Fruit fly (Drosophila melanogaster) whole organism, embryonic: Measurements from ENCODE around the gene galectin.
A peak's percentile ranks its signal among the peaks of the same experiment; 100 is the strongest.

ENCODE experiments used
- Ada2b ChIP-seq: fragments of 200-800 bp; sonication (Bioruptor generic); IDR thresholded peaks from 2 replicates; pipeline ENCODE4 v1.3.6; 2022; ENCODE audit warnings: missing biosample characterization, missing genetic modification characterization
- Adf1 ChIP-seq: fragments of 200-800 bp; sonication (Bioruptor generic); IDR thresholded peaks from 2 replicates; pipeline ENCODE4 v1.3.6; 2022; ENCODE audit warnings: missing biosample characterization, missing genetic modification characterization
- Blimp-1 ChIP-seq: fragments of 200-800 bp; sonication (Bioruptor generic); optimal IDR thresholded peaks from 3 replicates; lab custom pipeline; 2018; ENCODE audit warnings: missing biosample characterization, missing genetic modification characterization, mild to moderate bottlenecking, moderate library complexity, missing genetic modification reagents
- BtbVII ChIP-seq: fragments of 200-800 bp; sonication (Bioruptor generic); optimal IDR thresholded peaks from 3 replicates; lab custom pipeline; 2017; ENCODE audit warnings: missing biosample characterization, mild to moderate bottlenecking, missing genetic modification characterization
- Bteb2 ChIP-seq: fragments of 200-800 bp; sonication (Bioruptor generic); optimal IDR thresholded peaks from 2 replicates; lab custom pipeline; 2016; ENCODE audit warnings: missing biosample characterization, missing genetic modification characterization
- CG10267 ChIP-seq: fragments of 200-800 bp; sonication (Bioruptor generic); optimal IDR thresholded peaks from 2 replicates; lab custom pipeline; 2018; ENCODE audit warnings: missing biosample characterization, mild to moderate bottlenecking, missing genetic modification characterization, moderate library complexity
- CG11504 ChIP-seq: fragments of 200-800 bp; sonication (Bioruptor generic); optimal IDR thresholded peaks from 3 replicates; lab custom pipeline; 2019; ENCODE audit warnings: missing biosample characterization, mild to moderate bottlenecking, missing genetic modification characterization, moderate library complexity
- CG11695 ChIP-seq: fragments of 200-800 bp; sonication (Bioruptor generic); IDR thresholded peaks from 3 replicates; pipeline ENCODE4 v1.3.6; 2022; ENCODE audit warnings: missing biosample characterization, missing genetic modification characterization
- CG12219 ChIP-seq: fragments of 200-800 bp; sonication (Bioruptor generic); optimal IDR thresholded peaks from 3 replicates; lab custom pipeline; 2018; ENCODE audit warnings: missing biosample characterization, mild to moderate bottlenecking, missing genetic modification characterization
- CG12299 ChIP-seq: fragments of 200-800 bp; sonication (Bioruptor generic); optimal IDR thresholded peaks from 2 replicates; lab custom pipeline; 2018; ENCODE audit warnings: missing biosample characterization, mild to moderate bottlenecking, missing genetic modification characterization
- CG13424 ChIP-seq: fragments of 200-800 bp; sonication (Bioruptor generic); optimal IDR thresholded peaks from 2 replicates; lab custom pipeline; 2019; ENCODE audit warnings: missing biosample characterization, mild to moderate bottlenecking, missing genetic modification characterization, moderate library complexity
- CG1603 ChIP-seq: fragments of 200-800 bp; sonication (Bioruptor generic); optimal IDR thresholded peaks from 2 replicates; lab custom pipeline; 2019; ENCODE audit warnings: missing biosample characterization, mild to moderate bottlenecking, missing genetic modification characterization, moderate library complexity
- CG1792 ChIP-seq: fragments of 200-800 bp; sonication (Bioruptor generic); optimal IDR thresholded peaks from 2 replicates; lab custom pipeline; 2016; ENCODE audit warnings: missing biosample characterization, missing genetic modification characterization
- CG18619 ChIP-seq: fragments of 200-800 bp; sonication (Bioruptor generic); optimal IDR thresholded peaks from 3 replicates; lab custom pipeline; 2017; ENCODE audit warnings: missing biosample characterization, mild to moderate bottlenecking, missing genetic modification characterization
- CG18764 ChIP-seq: fragments of 200-800 bp; sonication (Bioruptor generic); optimal IDR thresholded peaks from 3 replicates; lab custom pipeline; 2016; ENCODE audit warnings: missing biosample characterization, missing genetic modification characterization
- CG30020 ChIP-seq: fragments of 200-800 bp; optimal IDR thresholded peaks from 2 replicates; lab custom pipeline; 2019; ENCODE audit warnings: missing biosample characterization, mild to moderate bottlenecking, missing genetic modification characterization, moderate library complexity
- CG6791 ChIP-seq: fragments of 200-800 bp; sonication (Bioruptor generic); IDR thresholded peaks from 3 replicates; pipeline ENCODE4 v1.3.6; 2022; ENCODE audit warnings: missing biosample characterization, missing genetic modification characterization; ENCODE audit not compliant: partially characterized antibody
- CG8089 ChIP-seq: fragments of 200-800 bp; sonication (Bioruptor generic); optimal IDR thresholded peaks from 3 replicates; lab custom pipeline; 2016; ENCODE audit warnings: missing biosample characterization, missing genetic modification characterization
- CG9437 ChIP-seq: fragments of 200-800 bp; sonication (Bioruptor generic); optimal IDR thresholded peaks from 2 replicates; lab custom pipeline; 2018; ENCODE audit warnings: missing biosample characterization, mild to moderate bottlenecking, missing genetic modification characterization
- CTCF ChIP-seq: fragments of 200-800 bp; sonication (Bioruptor generic); optimal IDR thresholded peaks from 2 replicates; lab custom pipeline; 2017; ENCODE audit warnings: missing biosample characterization, mild to moderate bottlenecking, missing genetic modification characterization, moderate library complexity
- Dbx ChIP-seq: fragments of 200-800 bp; sonication (Bioruptor generic); IDR thresholded peaks from 3 replicates; pipeline ENCODE4 v1.3.6; 2022; ENCODE audit warnings: missing biosample characterization, missing genetic modification characterization
- Dfd ChIP-seq, 2 experiments: fragments of >200 bp; optimal IDR thresholded peaks; 2 replicates each; lab custom pipeline; 2017; ENCODE audit warnings: missing biosample characterization in 2 of 2, missing genetic modification characterization in 2 of 2
- Dip3 ChIP-seq: fragments of 200-800 bp; sonication (Bioruptor generic); optimal IDR thresholded peaks from 3 replicates; lab custom pipeline; 2016; ENCODE audit warnings: missing biosample characterization, missing genetic modification characterization
- Dp ChIP-seq: fragments of 200-800 bp; sonication (Bioruptor generic); optimal IDR thresholded peaks from 2 replicates; lab custom pipeline; 2018; ENCODE audit warnings: missing biosample characterization, mild to moderate bottlenecking, missing genetic modification characterization, moderate library complexity
- E2f1 ChIP-seq: fragments of 200-800 bp; sonication (Bioruptor generic); IDR thresholded peaks from 2 replicates; pipeline ENCODE4 v1.3.6; 2022; ENCODE audit warnings: missing biosample characterization, missing genetic modification characterization
- H15 ChIP-seq: fragments of 200-800 bp; sonication (Bioruptor generic); IDR thresholded peaks from 3 replicates; pipeline ENCODE4 v1.3.6; 2022; ENCODE audit warnings: missing biosample characterization, missing genetic modification characterization
- Hey ChIP-seq: fragments of 200-800 bp; sonication (Bioruptor generic); optimal IDR thresholded peaks from 3 replicates; lab custom pipeline; 2018; ENCODE audit warnings: missing biosample characterization, mild to moderate bottlenecking, missing genetic modification characterization
- Hr78 ChIP-seq, 2 experiments: fragments of 200-800 bp in 1 of 2; fragments of >200 bp in 1 of 2; sonication (Bioruptor generic) in 1 of 2; optimal IDR thresholded peaks; 2 replicates each; lab custom pipeline; 2017 to 2019; ENCODE audit warnings: missing biosample characterization in 2 of 2, missing genetic modification characterization in 2 of 2, mild to moderate bottlenecking in 1 of 2, moderate library complexity in 1 of 2
- Ravus ChIP-seq: fragments of 200-800 bp; sonication (Bioruptor generic); IDR thresholded peaks from 2 replicates; pipeline ENCODE4 v1.3.6; 2022; ENCODE audit warnings: missing biosample characterization, missing genetic modification characterization
- Rx ChIP-seq: fragments of 200-800 bp; sonication (Bioruptor generic); IDR thresholded peaks from 2 replicates; pipeline ENCODE4 v1.3.6; 2022; ENCODE audit warnings: missing biosample characterization, missing genetic modification characterization
- Sin3A ChIP-seq: fragments of >200 bp; optimal IDR thresholded peaks from 2 replicates; lab custom pipeline; 2018
- al ChIP-seq: fragments of 200-800 bp; sonication (Bioruptor generic); IDR thresholded peaks from 2 replicates; pipeline ENCODE4 v1.3.6; 2022; ENCODE audit warnings: missing biosample characterization, missing genetic modification characterization
- cad ChIP-seq: fragments of >200 bp; optimal IDR thresholded peaks from 2 replicates; lab custom pipeline; 2017; ENCODE audit warnings: missing biosample characterization, missing genetic modification characterization
- cas ChIP-seq: fragments of 200-800 bp; sonication (Bioruptor generic); IDR thresholded peaks from 2 replicates; pipeline ENCODE4 v1.3.6; 2022; ENCODE audit warnings: missing biosample characterization, missing genetic modification characterization
- cato ChIP-seq: fragments of 200-800 bp; sonication (Bioruptor generic); optimal IDR thresholded peaks from 2 replicates; lab custom pipeline; 2016; ENCODE audit warnings: missing biosample characterization, missing genetic modification characterization, borderline replicate concordance
- crp ChIP-seq, 2 experiments: fragments of 200-800 bp; sonication (Bioruptor generic); optimal IDR thresholded peaks; 2 replicates in 1 of 2; 3 replicates in 1 of 2; lab custom pipeline; 2017; ENCODE audit warnings: missing biosample characterization in 2 of 2, missing genetic modification characterization in 2 of 2, mild to moderate bottlenecking in 1 of 2, moderate library complexity in 1 of 2
- gce ChIP-seq: fragments of 200-800 bp; sonication (Bioruptor generic); IDR thresholded peaks from 3 replicates; pipeline ENCODE4 v1.3.6; 2022; ENCODE audit warnings: missing biosample characterization, missing genetic modification characterization
- gsb ChIP-seq: fragments of 200-800 bp; sonication (Bioruptor generic); IDR thresholded peaks from 2 replicates; pipeline ENCODE4 v1.3.6; 2022; ENCODE audit warnings: missing biosample characterization, missing genetic modification characterization
- jumu ChIP-seq: fragments of 200-800 bp; sonication (Bioruptor generic); optimal IDR thresholded peaks from 3 replicates; lab custom pipeline; 2016; ENCODE audit warnings: missing biosample characterization, missing genetic modification characterization
- lmd ChIP-seq: fragments of 200-800 bp; sonication (Bioruptor generic); IDR thresholded peaks from 2 replicates; pipeline ENCODE4 v1.3.6; 2022; ENCODE audit warnings: missing biosample characterization, missing genetic modification characterization
- luna ChIP-seq: fragments of 200-800 bp; sonication (Bioruptor generic); optimal IDR thresholded peaks from 2 replicates; lab custom pipeline; 2016; ENCODE audit warnings: missing biosample characterization, missing genetic modification characterization
- nau ChIP-seq: fragments of 200-800 bp; sonication (Bioruptor generic); optimal IDR thresholded peaks from 3 replicates; lab custom pipeline; 2017; ENCODE audit warnings: missing biosample characterization, mild to moderate bottlenecking, missing genetic modification characterization, missing genetic modification reagents
- nerfin-1 ChIP-seq: fragments of 200-800 bp; sonication (Bioruptor generic); optimal IDR thresholded peaks from 3 replicates; lab custom pipeline; 2019; ENCODE audit warnings: missing biosample characterization, mild to moderate bottlenecking, missing genetic modification characterization, moderate library complexity
- otp ChIP-seq: fragments of 200-800 bp; sonication (Bioruptor generic); IDR thresholded peaks from 3 replicates; pipeline ENCODE4, ENCODE4 v1.3.6; 2022; ENCODE audit warnings: missing biosample characterization, missing genetic modification characterization
- pho ChIP-seq: fragments of 200-800 bp; sonication (Bioruptor generic); optimal IDR thresholded peaks from 2 replicates; lab custom pipeline; 2016; ENCODE audit warnings: missing biosample characterization, missing genetic modification characterization
- pros ChIP-seq: fragments of 200-800 bp; sonication (Bioruptor generic); optimal IDR thresholded peaks from 3 replicates; lab custom pipeline; 2019; ENCODE audit warnings: missing biosample characterization, mild to moderate bottlenecking, missing genetic modification characterization, moderate library complexity
- ranshi ChIP-seq: fragments of 200-800 bp; sonication (Bioruptor generic); IDR thresholded peaks from 2 replicates; pipeline ENCODE4 v1.3.6; 2022; ENCODE audit warnings: missing biosample characterization, missing genetic modification characterization
- slou ChIP-seq: fragments of 200-800 bp; sonication (Bioruptor generic); optimal IDR thresholded peaks from 3 replicates; lab custom pipeline; 2016; ENCODE audit warnings: missing biosample characterization, missing genetic modification characterization
- so ChIP-seq: fragments of 200-800 bp; sonication (Bioruptor generic); IDR thresholded peaks from 3 replicates; pipeline ENCODE4 v1.3.6; 2022; ENCODE audit warnings: missing biosample characterization, missing genetic modification characterization
- sr ChIP-seq: fragments of 200-800 bp; sonication (Bioruptor generic); IDR thresholded peaks from 3 replicates; pipeline ENCODE4 v1.3.6; 2022; ENCODE audit warnings: missing biosample characterization, missing genetic modification characterization
- tgo ChIP-seq: fragments of 200-800 bp; sonication (Bioruptor generic); IDR thresholded peaks from 3 replicates; pipeline ENCODE4 v1.3.6; 2022; ENCODE audit warnings: missing biosample characterization, missing genetic modification characterization
- tio ChIP-seq: fragments of 200-800 bp; sonication (Bioruptor generic); optimal IDR thresholded peaks from 2 replicates; lab custom pipeline; 2017; ENCODE audit warnings: missing biosample characterization, missing genetic modification characterization, inconsistent platforms
- vnd ChIP-seq: fragments of 200-800 bp; sonication (Bioruptor generic); IDR thresholded peaks from 3 replicates; pipeline ENCODE4 v1.3.6; 2022; ENCODE audit warnings: missing biosample characterization, missing genetic modification characterization; ENCODE audit not compliant: partially characterized antibody

galectin gene

DNA sequence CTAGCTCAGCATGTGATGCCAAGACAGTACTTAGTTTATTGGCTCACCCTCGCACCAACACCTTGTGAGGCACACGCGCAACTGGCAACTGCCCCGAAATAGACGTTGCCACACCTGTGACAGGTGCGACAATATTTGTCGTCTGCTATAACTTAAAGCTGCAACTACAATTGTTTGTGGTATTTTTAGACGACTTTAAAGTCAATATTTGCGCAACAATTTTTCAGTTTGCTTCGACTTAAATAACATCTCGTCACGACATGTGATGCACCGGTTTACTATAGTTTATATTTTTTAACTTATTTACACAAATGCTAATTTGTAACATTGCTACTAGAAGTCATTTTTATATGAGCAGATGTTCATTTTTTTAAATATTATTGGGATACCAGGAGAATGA lies 9.6 kb downstream of the galectin start (continued):
- TF ChIP-seq nau (GFP tag; lab: Kevin White, UChicago) (peak; percentile 85), CG1603 (peak; percentile 8), cad (GFP tag; lab: Kevin White, UChicago) (no peak), Hey (tag; lab: Kevin White, UChicago) (no peak), CG11695 (no peak), Blimp-1 (GFP tag; lab: Kevin White, UChicago) (peak; percentile 46), CG30020 (tag; lab: Kevin White, UChicago) (no peak), cato (no peak), Dfd (GFP tag; optimal IDR thresholded peaks at IDR 0.05; lab: Kevin White, UChicago) (no peak), CG11504 (tag; lab: Kevin White, UChicago) (peak; percentile 30), CG10267 (no peak), Dp (GFP tag; lab: Kevin White, UChicago) (no peak), otp (GFP tag; lab: Robert Waterston, UW) (peak; percentile 10; the same call in 1 of the 3 replicates), tgo (GFP tag; lab: Robert Waterston, UW) (no peak), so (GFP tag; lab: Robert Waterston, UW) (no peak; the same call in 2 of the 3 replicates), Ravus (no peak), CG8089 (GFP tag; lab: Kevin White, UChicago) (no peak), gsb (GFP tag; lab: Robert Waterston, UW) (no peak), CG18619 (GFP tag; lab: Kevin White, UChicago) (peak; percentile 28), nerfin-1 (tag; lab: Kevin White, UChicago) (peak; percentile 55), Bteb2 (GFP tag; lab: Kevin White, UChicago) (peak; percentile 12), Dip3 (GFP tag; lab: Kevin White, UChicago) (no peak), CG13424 (tag; lab: Kevin White, UChicago) (peak; percentile 25), Dbx (GFP tag; lab: Robert Waterston, UW) (no peak), CG6791 (no peak), ranshi (GFP tag; lab: Robert Waterston, UW) (no peak), Hr78 (GFP tag; optimal IDR thresholded peaks at IDR 0.05; lab: Kevin White, UChicago) (no peak), Sin3A (lab: Kevin White, UChicago) (no peak), crp (GFP tag; optimal IDR thresholded peaks at IDR 0.05; lab: Kevin White, UChicago) (no peak), BtbVII (peak; percentile 71), gce (GFP tag; lab: Robert Waterston, UW) (no peak), al (no peak), slou (GFP tag; lab: Kevin White, UChicago) (no peak), CTCF (GFP tag; lab: Kevin White, UChicago) (peak; percentile 36), CG12299 (tag; lab: Kevin White, UChicago) (peak; percentile 57), Ada2b (GFP tag; lab: Robert Waterston, UW) (no peak), CG1792 (GFP tag; lab: Kevin White, UChicago) (no peak), CG12219 (GFP tag; lab: Kevin White, UChicago) (peak; percentile 50), pho (GFP tag; lab: Kevin White, UChicago) (no peak), sr (GFP tag; lab: Robert Waterston, UW) (no peak), luna (GFP tag; lab: Kevin White, UChicago) (no peak), H15 (GFP tag; lab: Robert Waterston, UW) (no peak), Adf1 (GFP tag; lab: Robert Waterston, UW) (no peak), E2f1 (GFP tag; lab: Robert Waterston, UW) (no peak), Rx (GFP tag; lab: Robert Waterston, UW) (no peak), tio (GFP tag; lab: Kevin White, UChicago) (no peak), CG18764 (peak; percentile 10), vnd (GFP tag; lab: Robert Waterston, UW) (no peak), cas (GFP tag; lab: Robert Waterston, UW) (no peak), jumu (GFP tag; lab: Kevin White, UChicago) (no peak), pros (GFP tag; lab: Kevin White, UChicago) (no peak), CG9437 (GFP tag; lab: Kevin White, UChicago) (no peak), lmd (GFP tag; lab: Robert Waterston, UW) (no peak)
